Worm (Caenorhabditis elegans) whole organism, late embryonic: ENCODE measurements around the gene Y71H2B.8.
A peak's percentile ranks its signal among the peaks of the same experiment; 100 is the strongest.

ENCODE experiments used
- C38D4.7 ChIP-seq: fragments of 200-800 bp; sonication (Bioruptor generic); optimal IDR thresholded peaks from 2 replicates; lab custom pipeline; 2018; ENCODE audit warnings: mild to moderate bottlenecking, missing genetic modification characterization, moderate library complexity, missing compliant biosample characterization
- F13H6.1 ChIP-seq: sonication (generic microtip); optimal IDR thresholded peaks from 2 replicates; lab custom pipeline; 2016; ENCODE audit warnings: missing genetic modification characterization, missing compliant biosample characterization
- K02D7.2 ChIP-seq: sonication (generic microtip); optimal IDR thresholded peaks from 2 replicates; lab custom pipeline; 2017; ENCODE audit warnings: mild to moderate bottlenecking, missing genetic modification characterization, missing compliant biosample characterization
- K09A11.1 ChIP-seq: sonication (generic microtip); optimal IDR thresholded peaks from 2 replicates; lab custom pipeline; 2017; ENCODE audit warnings: antibody characterized with exemption, mild to moderate bottlenecking, missing genetic modification characterization, missing compliant biosample characterization; ENCODE audit not compliant: insufficient read depth
- T23F11.4 ChIP-seq: fragments of 200-800 bp; sonication (Bioruptor generic); optimal IDR thresholded peaks from 2 replicates; lab custom pipeline; 2018; ENCODE audit warnings: mild to moderate bottlenecking, missing genetic modification characterization, missing compliant biosample characterization
- ahr-1 ChIP-seq: sonication (generic microtip); optimal IDR thresholded peaks from 2 replicates; lab custom pipeline; 2016; ENCODE audit warnings: missing genetic modification characterization, missing compliant biosample characterization
- ceh-18 ChIP-seq: sonication (generic microtip); optimal IDR thresholded peaks from 2 replicates; lab custom pipeline; 2016; ENCODE audit warnings: missing genetic modification characterization, missing compliant biosample characterization
- ceh-19 ChIP-seq: fragments of 200-800 bp; sonication (Bioruptor generic); optimal IDR thresholded peaks from 2 replicates; lab custom pipeline; 2018; ENCODE audit warnings: mild to moderate bottlenecking, missing genetic modification characterization, missing compliant biosample characterization
- ceh-22 ChIP-seq: sonication (generic microtip); optimal IDR thresholded peaks from 2 replicates; lab custom pipeline; 2017; ENCODE audit warnings: missing biosample characterization, missing genetic modification characterization
- ceh-30 ChIP-seq: fragments of 150-350 bp; optimal IDR thresholded peaks from 2 replicates; lab custom pipeline; 2014; ENCODE audit warnings: missing biosample characterization, missing genetic modification characterization
- ceh-34 ChIP-seq: sonication (generic microtip); optimal IDR thresholded peaks from 2 replicates; lab custom pipeline; 2016; ENCODE audit warnings: mild to moderate bottlenecking, missing genetic modification characterization, missing compliant biosample characterization
- ceh-48 ChIP-seq: sonication (generic microtip); optimal IDR thresholded peaks from 2 replicates; lab custom pipeline; 2016; ENCODE audit warnings: missing genetic modification characterization, inconsistent platforms, missing compliant biosample characterization
- ceh-6 ChIP-seq: fragments of 200-800 bp; sonication (Bioruptor generic); optimal IDR thresholded peaks from 2 replicates; lab custom pipeline; 2018; ENCODE audit warnings: mild to moderate bottlenecking, missing genetic modification characterization, missing compliant biosample characterization
- che-1 ChIP-seq: sonication (generic microtip); optimal IDR thresholded peaks from 2 replicates; lab custom pipeline; 2016; ENCODE audit warnings: mild to moderate bottlenecking, missing genetic modification characterization, missing compliant biosample characterization
- dmd-4 ChIP-seq: sonication (generic microtip); optimal IDR thresholded peaks from 2 replicates; lab custom pipeline; 2016; ENCODE audit warnings: borderline replicate concordance, missing genetic modification characterization, missing compliant biosample characterization
- elt-2 ChIP-seq: sonication (generic microtip); optimal IDR thresholded peaks from 2 replicates; lab custom pipeline; 2016; ENCODE audit warnings: missing genetic modification reagents, missing genetic modification characterization, missing compliant biosample characterization
- elt-4 ChIP-seq: sonication (generic microtip); optimal IDR thresholded peaks from 2 replicates; lab custom pipeline; 2016; ENCODE audit warnings: missing genetic modification characterization, missing compliant biosample characterization
- ets-4 ChIP-seq: sonication (generic microtip); optimal IDR thresholded peaks from 2 replicates; lab custom pipeline; 2016; ENCODE audit warnings: missing genetic modification characterization, missing compliant biosample characterization
- fax-1 ChIP-seq: sonication (generic microtip); optimal IDR thresholded peaks from 2 replicates; lab custom pipeline; 2016; ENCODE audit warnings: missing genotype, missing genetic modification characterization, missing compliant biosample characterization
- gmeb-2 ChIP-seq: sonication (generic microtip); optimal IDR thresholded peaks from 2 replicates; lab custom pipeline; 2016; ENCODE audit warnings: missing genetic modification characterization, inconsistent platforms, missing compliant biosample characterization
- hlh-30 ChIP-seq: sonication (generic microtip); optimal IDR thresholded peaks from 2 replicates; lab custom pipeline; 2017; ENCODE audit warnings: antibody characterized with exemption, missing genetic modification characterization, missing compliant biosample characterization; ENCODE audit not compliant: insufficient read depth
- hlh-6 ChIP-seq: sonication (generic microtip); optimal IDR thresholded peaks from 2 replicates; lab custom pipeline; 2016; ENCODE audit warnings: missing genotype, missing genetic modification characterization, missing compliant biosample characterization
- hlh-8 ChIP-seq: sonication (generic microtip); optimal IDR thresholded peaks from 2 replicates; lab custom pipeline; 2016; ENCODE audit warnings: missing genotype, missing genetic modification characterization, missing compliant biosample characterization
- lim-6 ChIP-seq: sonication (generic microtip); optimal IDR thresholded peaks from 2 replicates; lab custom pipeline; 2016; ENCODE audit warnings: missing genetic modification characterization, missing compliant biosample characterization
- lin-11 ChIP-seq: fragments of 200-800 bp; sonication (Bioruptor generic); optimal IDR thresholded peaks from 2 replicates; lab custom pipeline; 2018; ENCODE audit warnings: mild to moderate bottlenecking, missing genetic modification characterization, missing compliant biosample characterization
- madf-2 ChIP-seq: sonication (generic microtip); optimal IDR thresholded peaks from 2 replicates; lab custom pipeline; 2017; ENCODE audit warnings: missing genetic modification characterization, missing compliant biosample characterization
- mec-3 ChIP-seq: sonication (generic microtip); optimal IDR thresholded peaks from 2 replicates; lab custom pipeline; 2016; ENCODE audit warnings: borderline replicate concordance, missing genetic modification characterization, missing compliant biosample characterization
- nfya-1 ChIP-seq: sonication (generic microtip); optimal IDR thresholded peaks from 2 replicates; lab custom pipeline; 2017; ENCODE audit warnings: missing genetic modification characterization, mild to moderate bottlenecking, missing compliant biosample characterization, antibody characterized with exemption, moderate library complexity
- nhr-11 ChIP-seq: fragments of 150-350 bp; optimal IDR thresholded peaks from 2 replicates; lab custom pipeline; 2014; ENCODE audit warnings: missing biosample characterization, missing genetic modification characterization
- nhr-232 ChIP-seq: sonication (generic microtip); optimal IDR thresholded peaks from 2 replicates; lab custom pipeline; 2016; ENCODE audit warnings: missing genetic modification characterization, missing compliant biosample characterization
- odd-2 ChIP-seq: sonication (generic microtip); optimal IDR thresholded peaks from 2 replicates; lab custom pipeline; 2017; ENCODE audit warnings: antibody characterized with exemption, mild to moderate bottlenecking, missing genetic modification characterization, missing compliant biosample characterization
- pag-3 ChIP-seq: sonication (generic microtip); optimal IDR thresholded peaks from 2 replicates; lab custom pipeline; 2016; ENCODE audit warnings: missing compliant biosample characterization, missing genetic modification characterization, borderline replicate concordance
- pat-9 ChIP-seq: fragments of 200-800 bp; sonication (Bioruptor generic); optimal IDR thresholded peaks from 2 replicates; lab custom pipeline; 2018; ENCODE audit warnings: mild to moderate bottlenecking, missing genetic modification characterization, moderate library complexity, missing compliant biosample characterization
- pha-2 ChIP-seq: sonication (generic microtip); optimal IDR thresholded peaks from 2 replicates; lab custom pipeline; 2017; ENCODE audit warnings: mild to moderate bottlenecking, missing genetic modification characterization, missing compliant biosample characterization
- pha-4 ChIP-seq: fragments of 150-350 bp; optimal IDR thresholded peaks from 2 replicates; lab custom pipeline; 2018; ENCODE audit warnings: missing biosample characterization, missing genetic modification reagents, missing genetic modification characterization
- pqm-1 ChIP-seq: sonication (generic microtip); optimal IDR thresholded peaks from 2 replicates; lab custom pipeline; 2016; ENCODE audit warnings: missing genetic modification characterization, missing compliant biosample characterization
- pros-1 ChIP-seq: fragments of 150-350 bp; optimal IDR thresholded peaks from 2 replicates; lab custom pipeline; 2014; ENCODE audit warnings: missing biosample characterization, missing genetic modification reagents, missing genetic modification characterization
- ref-2 ChIP-seq: sonication (generic microtip); optimal IDR thresholded peaks from 2 replicates; lab custom pipeline; 2016; ENCODE audit warnings: missing genetic modification characterization, missing compliant biosample characterization
- sdc-2 ChIP-seq: sonication (generic microtip); optimal IDR thresholded peaks from 2 replicates; lab custom pipeline; 2016; ENCODE audit warnings: missing genotype, missing genetic modification characterization, missing compliant biosample characterization
- sox-2 ChIP-seq: fragments of 200-800 bp; sonication (Bioruptor generic); IDR thresholded peaks from 2 replicates; pipeline ENCODE4 v1.3.6; 2022; ENCODE audit warnings: missing genetic modification reagents, missing genetic modification characterization, missing compliant biosample characterization
- tbx-2 ChIP-seq: sonication (generic microtip); optimal IDR thresholded peaks from 2 replicates; lab custom pipeline; 2016; ENCODE audit warnings: missing genetic modification characterization, missing compliant biosample characterization
- tbx-7 ChIP-seq: sonication (generic microtip); optimal IDR thresholded peaks from 2 replicates; lab custom pipeline; 2016; ENCODE audit warnings: missing genotype, missing genetic modification characterization, missing compliant biosample characterization
- ttx-3 ChIP-seq: sonication (generic microtip); optimal IDR thresholded peaks from 2 replicates; lab custom pipeline; 2016; ENCODE audit warnings: missing genetic modification reagents, missing genetic modification characterization, missing compliant biosample characterization
- unc-3 ChIP-seq, 2 experiments: fragments of 200-800 bp in 1 of 2; sonication (Bioruptor generic) in 1 of 2; sonication (generic microtip) in 1 of 2; conservative IDR thresholded peaks in 1 of 2; optimal IDR thresholded peaks in 1 of 2; 2 replicates each; pipeline versions ENCODE4 v1.3.6 to Lab custom; 2016 to 2022; ENCODE audit warnings: missing compliant biosample characterization in 2 of 2, missing genetic modification characterization in 2 of 2, missing genetic modification reagents in 1 of 2
- unc-55 ChIP-seq: sonication (generic microtip); optimal IDR thresholded peaks from 2 replicates; lab custom pipeline; 2017; ENCODE audit warnings: missing biosample characterization, missing genetic modification reagents, missing genetic modification characterization
- unc-86 ChIP-seq: sonication (generic microtip); optimal IDR thresholded peaks from 2 replicates; lab custom pipeline; 2016; ENCODE audit warnings: missing genetic modification characterization, missing compliant biosample characterization
- zip-5 ChIP-seq: sonication (generic microtip); optimal IDR thresholded peaks from 2 replicates; lab custom pipeline; 2016; ENCODE audit warnings: missing genetic modification characterization, missing compliant biosample characterization
- ztf-16 ChIP-seq: sonication (generic microtip); optimal IDR thresholded peaks from 2 replicates; lab custom pipeline; 2017; ENCODE audit warnings: missing genetic modification characterization, missing compliant biosample characterization

The Y71H2B.8 gene

ce11 chrIII:2586193-2586592 is 7.1 kb downstream of the Y71H2B.8 start, which contains the start of gene gpa-17:
Gene gpa-17, plus strand, starts transcription at chrIII:2586555.
- TF ChIP-seq T23F11.4 (GFP tag; lab: Kevin White, UChicago): no peak
- TF ChIP-seq hlh-8: no peak
- no peak for TF ChIP-seq sox-2 (GFP tag; lab: Robert Waterston, UW)
- no peak for TF ChIP-seq zip-5 (tag; lab: Kevin White, UChicago)
- no peak for TF ChIP-seq unc-86 (tag; lab: Kevin White, UChicago)
- TF ChIP-seq dmd-4 (tag; lab: Kevin White, UChicago): no peak
- no peak for TF ChIP-seq elt-2 (tag; lab: Kevin White, UChicago)
- no peak for TF ChIP-seq ahr-1 (tag; lab: Kevin White, UChicago)
- no peak for TF ChIP-seq K09A11.1
- no peak for TF ChIP-seq C38D4.7 (GFP tag; lab: Kevin White, UChicago)
- no peak for TF ChIP-seq unc-3 (GFP tag; conservative IDR thresholded peaks at IDR 0.05; lab: Robert Waterston, UW)
- TF ChIP-seq unc-3 (tag; optimal IDR thresholded peaks at IDR 0.05; lab: Kevin White, UChicago): no peak
- TF ChIP-seq lin-11 (tag; lab: Kevin White, UChicago): no peak
- TF ChIP-seq pha-2 (tag; lab: Kevin White, UChicago): no peak
- no peak for TF ChIP-seq ceh-22 (tag; lab: Kevin White, UChicago)
- TF ChIP-seq fax-1 (tag; lab: Kevin White, UChicago): no peak
- no peak for TF ChIP-seq pag-3
- TF ChIP-seq, all 69 proteins: peak for 0

DNA sequence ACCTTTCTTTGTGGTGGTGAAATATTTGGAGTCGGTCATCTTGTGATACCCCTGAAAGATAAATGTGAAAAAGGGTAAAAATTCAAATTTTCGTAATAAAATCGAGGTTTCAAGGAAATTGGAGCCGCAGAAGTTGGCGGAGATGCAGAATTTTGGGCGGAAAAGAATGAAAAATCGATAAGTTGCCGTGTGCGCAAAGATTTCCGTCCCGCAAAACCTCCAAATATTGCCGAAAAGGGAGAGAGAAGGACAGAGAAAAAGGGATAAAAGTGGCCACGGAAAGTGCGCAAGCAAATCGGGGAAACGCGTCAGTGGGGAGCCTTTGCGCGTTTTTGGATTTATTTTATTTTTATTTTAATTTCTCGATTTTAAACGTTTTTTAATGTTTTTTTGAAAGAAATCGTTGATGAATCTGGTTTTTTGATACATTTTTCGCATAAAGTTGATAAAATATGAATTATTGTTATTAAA is 17.9 kb downstream of the Y71H2B.8 start, which contains the start of gene apb-1:
apb-1 (minus strand) TSS at position 51 of the 471 bp plus-strand sequence.
- TF ChIP-seq hlh-8 (no peak), elt-4 (tag; lab: Kevin White, UChicago) (no peak), C38D4.7 (GFP tag; lab: Kevin White, UChicago) (peak; percentile 24), ceh-6 (GFP tag; lab: Kevin White, UChicago) (peak; percentile 13), lim-6 (tag; lab: Kevin White, UChicago) (peak; percentile 15), mec-3 (tag; lab: Kevin White, UChicago) (no peak), che-1 (tag; lab: Kevin White, UChicago) (peak; percentile 58), ceh-22 (tag; lab: Kevin White, UChicago) (no peak), nhr-232 (tag; lab: Kevin White, UChicago) (no peak), pros-1 (tag; lab: Kevin White, UChicago) (no peak), ceh-34 (tag; lab: Kevin White, UChicago) (peak; percentile 86), ceh-18 (tag; lab: Kevin White, UChicago) (peak; percentile 68), ets-4 (tag; lab: Kevin White, UChicago) (peak; percentile 25), pat-9 (tag; lab: Kevin White, UChicago) (no peak), pag-3 (no peak), nfya-1 (tag; lab: Kevin White, UChicago) (peak; percentile 84), ceh-30 (tag; lab: Kevin White, UChicago) (peak; percentile 58), madf-2 (peak; percentile 61), ahr-1 (tag; lab: Kevin White, UChicago) (no peak), odd-2 (tag; lab: Kevin White, UChicago) (no peak), fax-1 (tag; lab: Kevin White, UChicago) (peak; percentile 20), pqm-1 (no peak), pha-4 (tag; lab: Kevin White, UChicago) (no peak), tbx-7 (tag; lab: Kevin White, UChicago) (no peak), hlh-6 (tag; lab: Kevin White, UChicago) (no peak), sdc-2 (tag; lab: Kevin White, UChicago) (peak; percentile 28), ttx-3 (tag; lab: Kevin White, UChicago) (peak; percentile 51), ceh-19 (GFP tag; lab: Kevin White, UChicago) (peak; percentile 79), sox-2 (GFP tag; lab: Robert Waterston, UW) (peak; percentile 53), ceh-48 (peak; percentile 98), pha-2 (tag; lab: Kevin White, UChicago) (no peak), ref-2 (no peak), unc-86 (tag; lab: Kevin White, UChicago) (peak; percentile 79), dmd-4 (tag; lab: Kevin White, UChicago) (no peak), ztf-16 (tag; lab: Kevin White, UChicago) (peak; percentile 65), elt-2 (tag; lab: Kevin White, UChicago) (peak; percentile 81), nhr-11 (tag; lab: Kevin White, UChicago) (no peak), tbx-2 (tag; lab: Kevin White, UChicago) (peak; percentile 79), F13H6.1 (tag; lab: Kevin White, UChicago) (peak; percentile 1), K02D7.2 (tag; lab: Kevin White, UChicago) (no peak), hlh-30 (no peak), gmeb-2 (tag; lab: Kevin White, UChicago) (peak; percentile 52), unc-55 (GFP tag; lab: Kevin White, UChicago) (peak; percentile 32)
